Worm (Caenorhabditis elegans) whole organism, young adult: ENCODE data around the gene plpp-1.3.

ENCODE experiments used
- F23B12.7 ChIP-seq: sonication (generic microtip); optimal IDR thresholded peaks from 2 replicates; lab custom pipeline; 2017; ENCODE audit warnings: missing genetic modification characterization, mild to moderate bottlenecking, missing compliant biosample characterization, antibody characterized with exemption, moderate library complexity; ENCODE audit not compliant: insufficient read depth
- F33H1.4 ChIP-seq: fragments of 200-800 bp; sonication (Bioruptor generic); IDR thresholded peaks from 2 replicates; pipeline ENCODE4 v1.3.6; 2022; ENCODE audit warnings: missing genetic modification reagents, missing genetic modification characterization, missing compliant biosample characterization
- F39B2.1 ChIP-seq: fragments of 200-800 bp; sonication (Bioruptor generic); IDR thresholded peaks from 2 replicates; pipeline ENCODE4 v1.3.6; 2022; ENCODE audit warnings: missing genetic modification reagents, missing genetic modification characterization, missing compliant biosample characterization
- F57A8.1 ChIP-seq: fragments of 200-800 bp; sonication (Bioruptor generic); optimal IDR thresholded peaks from 2 replicates; lab custom pipeline; 2018; ENCODE audit warnings: mild to moderate bottlenecking, missing genetic modification characterization, moderate library complexity, missing compliant biosample characterization
- F57C9.4 ChIP-seq: sonication (generic microtip); optimal IDR thresholded peaks from 2 replicates; lab custom pipeline; 2017; ENCODE audit warnings: mild to moderate bottlenecking, missing genetic modification characterization, missing compliant biosample characterization
- K12H6.12 ChIP-seq: fragments of 200-800 bp; sonication (Bioruptor generic); optimal IDR thresholded peaks from 2 replicates; lab custom pipeline; 2018; ENCODE audit warnings: mild to moderate bottlenecking, missing genetic modification characterization, missing compliant biosample characterization
- Y53F4B.3 ChIP-seq: fragments of 200-800 bp; sonication (Bioruptor generic); IDR thresholded peaks from 2 replicates; pipeline ENCODE4 v1.3.6; 2022; ENCODE audit warnings: missing genetic modification reagents, missing genetic modification characterization, missing compliant biosample characterization
- Y53G8AR.9 ChIP-seq: fragments of 200-800 bp; sonication (Bioruptor generic); conservative IDR thresholded peaks from 2 replicates; pipeline ENCODE4 v1.3.6; 2022; ENCODE audit warnings: missing genetic modification reagents, missing genetic modification characterization, missing compliant biosample characterization
- Y67H2A.10 ChIP-seq: fragments of 200-800 bp; sonication (Bioruptor generic); conservative IDR thresholded peaks from 2 replicates; pipeline ENCODE4 v1.3.6; 2022; ENCODE audit warnings: missing genetic modification reagents, missing genetic modification characterization, missing compliant biosample characterization
- Y79H2A.3 ChIP-seq: fragments of 200-800 bp; sonication (Bioruptor generic); conservative IDR thresholded peaks from 2 replicates; pipeline ENCODE4 v1.3.6; 2022; ENCODE audit warnings: missing genetic modification reagents, missing genetic modification characterization, missing compliant biosample characterization
- ZK185.1 ChIP-seq: sonication (generic microtip); optimal IDR thresholded peaks from 2 replicates; lab custom pipeline; 2016; ENCODE audit warnings: mild to moderate bottlenecking, missing genetic modification characterization, missing compliant biosample characterization; ENCODE audit not compliant: poor library complexity, severe bottlenecking
- aptf-3 ChIP-seq: fragments of 200-800 bp; sonication (Bioruptor generic); IDR thresholded peaks from 2 replicates; pipeline ENCODE4 v1.3.6; 2022; ENCODE audit warnings: missing genetic modification characterization, missing compliant biosample characterization
- athp-1 ChIP-seq: sonication (generic microtip); optimal IDR thresholded peaks from 2 replicates; lab custom pipeline; 2017; ENCODE audit warnings: mild to moderate bottlenecking, missing genetic modification characterization, missing compliant biosample characterization
- bed-2 ChIP-seq: fragments of 200-800 bp; sonication (Bioruptor generic); IDR thresholded peaks from 2 replicates; pipeline ENCODE4 v1.3.6; 2022; ENCODE audit warnings: missing genetic modification reagents, missing genetic modification characterization, missing compliant biosample characterization
- ccch-3 ChIP-seq: fragments of 200-800 bp; sonication (Bioruptor generic); optimal IDR thresholded peaks from 2 replicates; lab custom pipeline; 2018; ENCODE audit warnings: mild to moderate bottlenecking, missing genetic modification characterization, missing compliant biosample characterization
- cebp-2 ChIP-seq: fragments of 200-800 bp; sonication (Bioruptor generic); IDR thresholded peaks from 2 replicates; pipeline ENCODE4 v1.3.6; 2022; ENCODE audit warnings: missing genetic modification characterization, missing compliant biosample characterization
- ceh-100 ChIP-seq: fragments of 200-800 bp; sonication (Bioruptor generic); IDR thresholded peaks from 2 replicates; pipeline ENCODE4 v1.3.6; 2022; ENCODE audit warnings: missing genetic modification reagents, missing genetic modification characterization, missing compliant biosample characterization
- ceh-58 ChIP-seq: fragments of 200-800 bp; sonication (Bioruptor generic); IDR thresholded peaks from 2 replicates; pipeline ENCODE4 v1.3.6; 2022; ENCODE audit warnings: missing genetic modification characterization, missing compliant biosample characterization
- ceh-79 ChIP-seq: sonication (generic microtip); optimal IDR thresholded peaks from 2 replicates; lab custom pipeline; 2017; ENCODE audit warnings: mild to moderate bottlenecking, missing genetic modification characterization, missing compliant biosample characterization
- egl-18 ChIP-seq: fragments of 200-800 bp; sonication (Bioruptor generic); IDR thresholded peaks from 2 replicates; pipeline ENCODE4 v1.3.6; 2022; ENCODE audit warnings: missing genetic modification reagents, missing genetic modification characterization, missing compliant biosample characterization
- ets-4 ChIP-seq: fragments of 200-800 bp; sonication (Bioruptor generic); optimal IDR thresholded peaks from 2 replicates; lab custom pipeline; 2018; ENCODE audit warnings: mild to moderate bottlenecking, missing genetic modification characterization, missing compliant biosample characterization
- fkh-3 ChIP-seq: sonication (generic microtip); optimal IDR thresholded peaks from 2 replicates; lab custom pipeline; 2016; ENCODE audit warnings: mild to moderate bottlenecking, missing genetic modification characterization, missing compliant biosample characterization
- hlh-12 ChIP-seq: sonication (generic microtip); optimal IDR thresholded peaks from 2 replicates; lab custom pipeline; 2016; ENCODE audit warnings: missing genetic modification characterization, missing compliant biosample characterization
- hrde-1 ChIP-seq: sonication (generic microtip); optimal IDR thresholded peaks from 2 replicates; lab custom pipeline; 2016; ENCODE audit warnings: missing genetic modification characterization, mild to moderate bottlenecking, missing compliant biosample characterization, moderate library complexity, missing genotype, missing genetic modification reagents, borderline replicate concordance
- hsf-1 ChIP-seq: fragments of 200-800 bp; sonication (Bioruptor generic); IDR thresholded peaks from 2 replicates; pipeline ENCODE4 v1.3.6; 2022; ENCODE audit warnings: missing genetic modification reagents, missing genetic modification characterization, missing compliant biosample characterization
- let-526 ChIP-seq: fragments of 200-800 bp; sonication (Bioruptor generic); IDR thresholded peaks from 2 replicates; pipeline ENCODE4 v1.3.6; 2022; ENCODE audit warnings: missing genetic modification reagents, missing genetic modification characterization, missing compliant biosample characterization
- lin-26 ChIP-seq: fragments of 200-800 bp; sonication (Bioruptor generic); IDR thresholded peaks from 2 replicates; pipeline ENCODE4 v1.3.6; 2022; ENCODE audit warnings: missing genetic modification reagents, missing genetic modification characterization, missing compliant biosample characterization
- lin-40 ChIP-seq: sonication (generic microtip); optimal IDR thresholded peaks from 2 replicates; lab custom pipeline; 2016; ENCODE audit warnings: missing genetic modification characterization, mild to moderate bottlenecking, missing compliant biosample characterization, missing genotype, missing genetic modification reagents
- madf-8 ChIP-seq: fragments of 200-800 bp; sonication (Bioruptor generic); conservative IDR thresholded peaks from 2 replicates; pipeline ENCODE4 v1.3.6; 2022; ENCODE audit warnings: missing genetic modification reagents, missing genetic modification characterization, missing compliant biosample characterization
- mcd-1 ChIP-seq: fragments of 200-800 bp; sonication (Bioruptor generic); IDR thresholded peaks from 2 replicates; pipeline ENCODE4 v1.3.6; 2022; ENCODE audit warnings: missing genetic modification reagents, missing genetic modification characterization, missing compliant biosample characterization
- mel-28 ChIP-seq: sonication (generic microtip); optimal IDR thresholded peaks from 2 replicates; lab custom pipeline; 2016; ENCODE audit warnings: borderline replicate concordance, mild to moderate bottlenecking, missing genetic modification characterization, missing compliant biosample characterization
- mes-4 ChIP-seq: sonication (generic microtip); optimal IDR thresholded peaks from 2 replicates; lab custom pipeline; 2016; ENCODE audit warnings: missing genotype, missing genetic modification characterization, missing compliant biosample characterization
- nfya-2 ChIP-seq: fragments of 200-800 bp; sonication (Bioruptor generic); IDR thresholded peaks from 2 replicates; pipeline ENCODE4 v1.3.6; 2022; ENCODE audit warnings: missing genetic modification reagents, missing genetic modification characterization, missing compliant biosample characterization
- nfyb-1 ChIP-seq: fragments of 200-800 bp; sonication (Bioruptor generic); IDR thresholded peaks from 2 replicates; pipeline ENCODE4 v1.3.6; 2022; ENCODE audit warnings: missing genetic modification reagents, missing genetic modification characterization, missing compliant biosample characterization
- nhr-27 ChIP-seq: fragments of 200-800 bp; sonication (Bioruptor generic); optimal IDR thresholded peaks from 2 replicates; lab custom pipeline; 2018; ENCODE audit warnings: mild to moderate bottlenecking, missing genetic modification characterization, moderate library complexity, missing compliant biosample characterization
- pbrm-1 ChIP-seq: fragments of 200-800 bp; sonication (Bioruptor generic); IDR thresholded peaks from 2 replicates; pipeline ENCODE4 v1.3.6; 2022; ENCODE audit warnings: missing genetic modification reagents, missing genetic modification characterization, missing compliant biosample characterization
- pha-4 ChIP-seq: fragments of 150-350 bp; sonication (generic microtip); optimal IDR thresholded peaks from 2 replicates; lab custom pipeline; 2014; ENCODE audit warnings: missing biosample characterization, missing genetic modification reagents, missing genetic modification characterization
- sptf-2 ChIP-seq: fragments of 200-800 bp; sonication (Bioruptor generic); optimal IDR thresholded peaks from 2 replicates; lab custom pipeline; 2018; ENCODE audit warnings: mild to moderate bottlenecking, missing genetic modification characterization, missing compliant biosample characterization
- tbp1 ChIP-seq: fragments of 200-800 bp; sonication (Bioruptor generic); optimal IDR thresholded peaks from 2 replicates; lab custom pipeline; 2018; ENCODE audit warnings: mild to moderate bottlenecking, missing genetic modification characterization, missing compliant biosample characterization
- tbx-9 ChIP-seq: sonication (generic microtip); optimal IDR thresholded peaks from 2 replicates; lab custom pipeline; 2016; ENCODE audit warnings: borderline replicate concordance, missing genetic modification characterization, inconsistent platforms, missing compliant biosample characterization
- zim-3 ChIP-seq: sonication (generic microtip); optimal IDR thresholded peaks from 2 replicates; lab custom pipeline; 2017; ENCODE audit warnings: mild to moderate bottlenecking, missing genetic modification characterization, moderate library complexity, missing compliant biosample characterization
- ztf-18 ChIP-seq: sonication (generic microtip); optimal IDR thresholded peaks from 2 replicates; lab custom pipeline; 2016; ENCODE audit warnings: missing genotype, mild to moderate bottlenecking, missing genetic modification characterization, missing compliant biosample characterization
- ztf-22 ChIP-seq: fragments of 200-800 bp; sonication (Bioruptor generic); optimal IDR thresholded peaks from 2 replicates; lab custom pipeline; 2018; ENCODE audit warnings: mild to moderate bottlenecking, missing genetic modification characterization, moderate library complexity, missing compliant biosample characterization
- ztf-25 ChIP-seq: fragments of 200-800 bp; sonication (Bioruptor generic); IDR thresholded peaks from 2 replicates; pipeline ENCODE4 v1.3.6; 2022; ENCODE audit warnings: missing genetic modification reagents, missing genetic modification characterization, missing compliant biosample characterization
- ztf-28 ChIP-seq: fragments of 200-800 bp; sonication (Bioruptor generic); IDR thresholded peaks from 2 replicates; pipeline ENCODE4 v1.3.6; 2022; ENCODE audit warnings: missing genetic modification reagents, missing genetic modification characterization, missing compliant biosample characterization
- ztf-3 ChIP-seq: fragments of 200-800 bp; sonication (Bioruptor generic); optimal IDR thresholded peaks from 2 replicates; lab custom pipeline; 2018; ENCODE audit warnings: mild to moderate bottlenecking, missing genetic modification characterization, missing compliant biosample characterization
- ztf-6 ChIP-seq: fragments of 200-800 bp; sonication (Bioruptor generic); IDR thresholded peaks from 2 replicates; pipeline ENCODE4 v1.3.6; 2022; ENCODE audit warnings: missing genetic modification reagents, missing genetic modification characterization, missing compliant biosample characterization

plpp-1.3 gene

ce11 chrX:10667424-10668291, 27.5 kb upstream of the plpp-1.3 start:
- TF ChIP-seq let-526 (GFP tag; lab: Robert Waterston, UW) (no peak), F33H1.4 (GFP tag; lab: Robert Waterston, UW) (no peak), ztf-3 (GFP tag; lab: Kevin White, UChicago) (no peak), ceh-58 (GFP tag; lab: Robert Waterston, UW) (no peak), F39B2.1 (GFP tag; lab: Robert Waterston, UW) (no peak), Y53G8AR.9 (GFP tag; lab: Robert Waterston, UW) (no peak), ZK185.1 (tag; lab: Kevin White, UChicago) (peak; percentile 67), ets-4 (GFP tag; lab: Kevin White, UChicago) (no peak), ztf-22 (GFP tag; lab: Kevin White, UChicago) (no peak), sptf-2 (GFP tag; lab: Kevin White, UChicago) (no peak), mel-28 (tag; lab: Kevin White, UChicago) (no peak), bed-2 (GFP tag; lab: Robert Waterston, UW) (no peak), nfya-2 (GFP tag; lab: Robert Waterston, UW) (no peak), fkh-3 (no peak), mes-4 (tag; lab: Kevin White, UChicago) (peak; percentile 50), egl-18 (GFP tag; lab: Robert Waterston, UW) (no peak), ztf-6 (GFP tag; lab: Robert Waterston, UW) (0 out of 2 replicates have a peak, but pooled peaks have one; percentile 39), nhr-27 (tag; lab: Kevin White, UChicago) (no peak), cebp-2 (GFP tag; lab: Robert Waterston, UW) (no peak), ztf-28 (GFP tag; lab: Robert Waterston, UW) (no peak), Y67H2A.10 (GFP tag; lab: Robert Waterston, UW) (no peak), Y53F4B.3 (GFP tag; lab: Robert Waterston, UW) (no peak), ztf-18 (no peak), F57A8.1 (GFP tag; lab: Kevin White, UChicago) (no peak), pbrm-1 (GFP tag; lab: Robert Waterston, UW) (peak; percentile 86), mcd-1 (GFP tag; lab: Robert Waterston, UW) (no peak), ccch-3 (GFP tag; lab: Kevin White, UChicago) (no peak), madf-8 (GFP tag; lab: Robert Waterston, UW) (no peak), athp-1 (tag; lab: Kevin White, UChicago) (no peak), ceh-100 (GFP tag; lab: Robert Waterston, UW) (no peak), pha-4 (tag; lab: Kevin White, UChicago) (no peak), K12H6.12 (tag; lab: Kevin White, UChicago) (no peak), Y79H2A.3 (GFP tag; lab: Robert Waterston, UW) (no peak), lin-40 (tag; lab: Kevin White, UChicago) (peak; percentile 69), F23B12.7 (tag; lab: Kevin White, UChicago) (no peak), tbp1 (GFP tag; lab: Kevin White, UChicago) (peak; percentile 91), ceh-79 (no peak), tbx-9 (tag; lab: Kevin White, UChicago) (no peak), aptf-3 (GFP tag; lab: Robert Waterston, UW) (no peak), hrde-1 (tag; lab: Kevin White, UChicago) (no peak), lin-26 (GFP tag; lab: Robert Waterston, UW) (peak; percentile 93), nfyb-1 (GFP tag; lab: Robert Waterston, UW) (peak; percentile 44; the same call in 1 of the 2 replicates), hlh-12 (tag; lab: Kevin White, UChicago) (no peak), ztf-25 (GFP tag; lab: Robert Waterston, UW) (0 out of 2 replicates have a peak, but pooled peaks have one; percentile 39), zim-3 (no peak), F57C9.4 (tag; lab: Kevin White, UChicago) (no peak), hsf-1 (no peak)
